Worm (Caenorhabditis elegans) whole organism, midembryonic: ENCODE data around the gene ZK402.5.
A peak's percentile ranks its signal among the peaks of the same experiment; 100 is the strongest.

Experiments used
- T22C8.4 ChIP-seq: fragments of 200-800 bp; sonication (Bioruptor generic); IDR thresholded peaks from 2 replicates; pipeline ENCODE4 v1.3.6; 2022; ENCODE audit warnings: missing genetic modification characterization, missing compliant biosample characterization
- cog-1 ChIP-seq: sonication (generic microtip); optimal IDR thresholded peaks from 2 replicates; lab custom pipeline; 2016; ENCODE audit warnings: missing genetic modification characterization, missing compliant biosample characterization
- flt-1 ChIP-seq: fragments of 200-800 bp; sonication (Bioruptor generic); IDR thresholded peaks from 2 replicates; pipeline ENCODE4 v1.3.6; 2022; ENCODE audit warnings: missing genetic modification characterization, missing compliant biosample characterization
- klf-2 ChIP-seq: fragments of 200-800 bp; sonication (Bioruptor generic); conservative IDR thresholded peaks from 2 replicates; pipeline ENCODE4 v1.3.6; 2022; ENCODE audit warnings: missing genetic modification reagents, missing genetic modification characterization, missing compliant biosample characterization
- med-1 ChIP-seq: sonication (generic microtip); optimal IDR thresholded peaks from 2 replicates; lab custom pipeline; 2017; ENCODE audit warnings: missing genetic modification characterization, mild to moderate bottlenecking, missing compliant biosample characterization, antibody characterized with exemption, missing genetic modification reagents; ENCODE audit not compliant: insufficient read depth
- ref-1 ChIP-seq: fragments of 200-800 bp; sonication (Bioruptor generic); conservative IDR thresholded peaks from 2 replicates; pipeline ENCODE4 v1.3.6; 2022; ENCODE audit warnings: missing genetic modification reagents, missing genetic modification characterization, missing compliant biosample characterization
- tab-1 ChIP-seq: fragments of 200-800 bp; sonication (Bioruptor generic); IDR thresholded peaks from 2 replicates; pipeline ENCODE4 v1.3.6; 2022; ENCODE audit warnings: missing genetic modification characterization, missing compliant biosample characterization
- ztf-23 ChIP-seq: fragments of 200-800 bp; sonication (Bioruptor generic); IDR thresholded peaks from 2 replicates; pipeline ENCODE4 v1.3.6; 2022; ENCODE audit warnings: missing genetic modification reagents, missing genetic modification characterization, missing compliant biosample characterization
- ztf-29 ChIP-seq: fragments of 200-800 bp; sonication (Bioruptor generic); IDR thresholded peaks from 2 replicates; pipeline ENCODE4 v1.3.6; 2022; ENCODE audit warnings: missing genetic modification reagents, missing genetic modification characterization, missing compliant biosample characterization

Gene ZK402.5

DNA sequence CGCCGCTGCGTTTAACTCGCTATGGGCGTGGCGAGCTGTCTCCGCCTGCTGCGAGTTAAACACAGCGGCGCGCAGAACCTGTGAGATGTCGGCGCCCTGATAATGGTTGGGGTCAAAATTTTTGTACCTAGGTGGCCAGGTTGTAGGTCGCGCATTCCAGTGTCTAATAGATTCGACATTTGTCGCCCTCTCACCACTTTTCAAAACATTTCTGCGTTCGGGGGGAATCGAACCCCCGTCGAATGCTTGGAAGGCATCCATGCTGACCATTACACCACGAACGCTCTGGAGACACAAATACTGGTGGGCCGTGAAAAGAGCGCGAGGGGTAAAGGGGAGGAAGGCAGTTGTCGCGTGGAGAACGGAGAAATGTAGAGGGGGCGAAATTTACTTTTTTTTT lies 21.8 kb downstream of the ZK402.5 start:
- TF ChIP-seq ztf-23 (GFP tag; lab: Robert Waterston, UW) (peak; percentile 93), flt-1 (GFP tag; lab: Robert Waterston, UW) (peak; percentile 94), ref-1 (GFP tag; lab: Robert Waterston, UW) (peak; percentile 86), klf-2 (GFP tag; lab: Robert Waterston, UW) (peak; percentile 92), tab-1 (GFP tag; lab: Robert Waterston, UW) (peak; percentile 94), med-1 (GFP tag; lab: Kevin White, UChicago) (peak; percentile 59), T22C8.4 (GFP tag; lab: Robert Waterston, UW) (peak; percentile 91), ztf-29 (GFP tag; lab: Robert Waterston, UW) (peak; percentile 91), cog-1 (tag; lab: Kevin White, UChicago) (peak; percentile 81)

DNA sequence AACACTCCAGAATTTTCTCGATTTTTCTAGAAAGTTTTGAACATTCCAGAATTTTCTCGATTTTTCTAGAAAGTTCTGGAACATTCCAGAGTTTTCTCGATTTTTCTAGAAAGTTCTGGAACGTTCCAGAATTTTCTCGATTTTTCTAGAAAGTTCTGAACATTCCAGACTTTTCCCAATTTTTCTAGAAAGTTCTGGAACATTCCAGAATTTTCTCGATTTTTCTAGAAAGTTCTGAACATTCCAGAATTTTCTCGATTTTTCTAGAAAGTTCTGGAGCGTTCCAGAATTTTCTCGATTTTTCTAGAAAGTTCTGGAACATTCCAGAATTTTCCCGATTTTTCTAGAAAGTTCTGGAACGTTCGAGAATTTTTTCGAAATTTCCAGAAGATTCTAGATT lies 26.1 kb downstream of the ZK402.5 start:
- 0 out of 2 replicates have a peak, but pooled peaks have one; percentile 26 for TF ChIP-seq klf-2 (GFP tag; lab: Robert Waterston, UW)
- TF ChIP-seq ref-1 (GFP tag; lab: Robert Waterston, UW) = peak; percentile 75
- TF ChIP-seq tab-1 (GFP tag; lab: Robert Waterston, UW) = peak; percentile 83
- peak; percentile 98 for TF ChIP-seq flt-1 (GFP tag; lab: Robert Waterston, UW)
- TF ChIP-seq T22C8.4 (GFP tag; lab: Robert Waterston, UW) = 0 out of 2 replicates have a peak, but pooled peaks have one; percentile 29
- TF ChIP-seq ztf-23 (GFP tag; lab: Robert Waterston, UW) = 0 out of 2 replicates have a peak, but pooled peaks have one; percentile 51

DNA sequence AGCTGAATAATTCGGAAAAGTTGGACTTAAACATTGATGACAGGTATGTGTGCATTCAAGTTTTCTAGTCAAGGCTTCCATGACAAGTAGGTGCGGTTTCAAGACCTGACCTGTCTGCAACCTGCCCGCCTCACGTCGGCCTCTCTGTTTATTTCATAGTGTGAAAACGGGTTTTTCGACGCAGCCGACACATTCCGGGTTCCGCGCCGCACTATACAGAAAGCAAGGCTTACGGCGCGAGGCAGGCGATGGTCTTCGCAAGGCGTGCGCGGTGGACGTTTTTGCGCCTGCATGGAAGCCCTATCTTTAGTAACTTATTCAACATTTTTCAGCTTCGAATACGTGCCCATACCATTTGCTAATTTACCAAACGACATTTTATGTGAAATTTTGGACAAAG lies 28.7 kb downstream of the ZK402.5 start:
- TF ChIP-seq tab-1 (GFP tag; lab: Robert Waterston, UW) = no peak
- TF ChIP-seq ztf-23 (GFP tag; lab: Robert Waterston, UW) = no peak
- no peak for TF ChIP-seq cog-1 (tag; lab: Kevin White, UChicago)
- TF ChIP-seq ref-1 (GFP tag; lab: Robert Waterston, UW) = no peak
- no peak for TF ChIP-seq med-1 (GFP tag; lab: Kevin White, UChicago)
- no peak for TF ChIP-seq klf-2 (GFP tag; lab: Robert Waterston, UW)
- no peak for TF ChIP-seq flt-1 (GFP tag; lab: Robert Waterston, UW)
- TF ChIP-seq T22C8.4 (GFP tag; lab: Robert Waterston, UW) = no peak
- no peak for TF ChIP-seq ztf-29 (GFP tag; lab: Robert Waterston, UW)

DNA sequence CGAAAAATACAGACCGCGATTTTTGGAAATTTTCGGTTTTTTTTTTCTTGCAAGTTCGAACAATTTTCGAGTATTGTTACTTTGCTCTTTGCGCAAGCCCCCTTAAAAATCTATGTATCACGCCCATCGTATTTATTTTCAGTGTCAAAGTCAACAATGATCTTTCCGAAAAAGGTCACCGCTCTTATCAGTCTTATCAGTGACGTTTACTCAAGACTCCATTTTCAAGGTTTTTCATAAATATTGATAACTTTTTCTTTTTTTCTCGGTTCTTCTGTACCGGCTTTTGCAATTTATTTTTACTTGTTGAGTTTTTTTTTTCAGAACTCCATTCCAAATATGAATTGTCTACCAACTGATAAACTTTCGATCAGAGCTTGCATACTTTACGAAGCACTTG lies 29.5 kb downstream of the ZK402.5 start, which contains the start of gene fbxa-190:
TSS of gene fbxa-190 (plus strand) at position 325 of the 400 bp plus-strand sequence.
- TF ChIP-seq T22C8.4 (GFP tag; lab: Robert Waterston, UW) = no peak
- TF ChIP-seq klf-2 (GFP tag; lab: Robert Waterston, UW) = no peak
- no peak for TF ChIP-seq cog-1 (tag; lab: Kevin White, UChicago)
- TF ChIP-seq ztf-29 (GFP tag; lab: Robert Waterston, UW) = no peak
- TF ChIP-seq ref-1 (GFP tag; lab: Robert Waterston, UW) = no peak
- TF ChIP-seq flt-1 (GFP tag; lab: Robert Waterston, UW) = no peak

DNA sequence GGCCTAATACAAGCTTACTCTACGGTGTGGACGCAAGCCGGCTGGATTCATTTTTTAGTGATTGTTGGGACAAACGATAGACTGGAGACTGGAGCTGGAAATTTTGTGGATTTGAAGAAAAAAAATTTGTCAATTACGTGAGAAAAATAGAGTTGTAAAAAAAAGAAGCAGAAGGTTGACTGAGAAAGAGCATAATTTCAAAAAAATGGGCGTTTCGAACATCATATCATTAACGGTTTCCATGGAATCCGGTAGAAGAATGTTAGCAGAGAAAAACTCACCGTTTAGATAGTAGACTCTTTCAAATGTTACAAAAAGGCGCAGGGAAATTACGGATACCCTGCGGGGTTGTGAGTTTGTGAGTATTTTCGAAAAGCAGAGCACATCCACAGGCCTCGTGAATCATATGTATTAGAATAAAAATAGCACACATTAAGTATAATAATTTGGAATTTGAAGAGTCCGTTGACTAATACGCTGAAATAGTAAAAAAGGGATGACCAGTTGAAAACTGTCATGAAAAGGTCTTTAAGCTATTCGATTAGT lies 30.4 kb downstream of the ZK402.5 start, which contains the start of gene F56C3.7:
TSS of gene F56C3.7 (minus strand) at position 51 of the 546 bp plus-strand sequence.
- no peak for TF ChIP-seq med-1 (GFP tag; lab: Kevin White, UChicago)
- TF ChIP-seq ref-1 (GFP tag; lab: Robert Waterston, UW) = no peak
- TF ChIP-seq klf-2 (GFP tag; lab: Robert Waterston, UW) = no peak
- TF ChIP-seq ztf-23 (GFP tag; lab: Robert Waterston, UW) = no peak
- TF ChIP-seq T22C8.4 (GFP tag; lab: Robert Waterston, UW) = no peak
- TF ChIP-seq flt-1 (GFP tag; lab: Robert Waterston, UW) = no peak
- TF ChIP-seq ztf-29 (GFP tag; lab: Robert Waterston, UW) = no peak
- no peak for TF ChIP-seq cog-1 (tag; lab: Kevin White, UChicago)
- no peak for TF ChIP-seq tab-1 (GFP tag; lab: Robert Waterston, UW)

DNA sequence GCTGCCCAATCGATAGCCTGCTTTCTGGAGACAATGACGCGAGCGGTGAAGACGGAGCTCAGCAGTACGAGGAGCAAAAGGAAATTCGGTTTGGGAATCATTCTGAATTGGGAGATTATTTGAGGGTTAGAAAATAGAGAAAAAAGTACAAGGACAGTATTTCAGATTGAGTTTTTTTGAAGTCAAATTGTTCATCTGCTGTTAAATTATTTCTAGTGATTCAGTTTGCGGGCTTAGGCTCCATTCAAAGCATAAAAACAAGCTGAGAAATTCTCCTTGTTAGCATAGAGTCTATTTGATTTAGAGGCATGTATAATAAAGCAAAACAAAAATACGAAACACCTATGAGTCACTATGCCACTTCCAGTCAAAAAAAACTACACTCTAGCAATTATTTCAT lies 33.7 kb downstream of the ZK402.5 start, which contains the start of gene dgn-2:
TSS of gene dgn-2 (minus strand) at position 101 of the 400 bp plus-strand sequence.
- TF ChIP-seq T22C8.4 (GFP tag; lab: Robert Waterston, UW) (no peak), cog-1 (tag; lab: Kevin White, UChicago) (no peak), ztf-29 (GFP tag; lab: Robert Waterston, UW) (no peak), flt-1 (GFP tag; lab: Robert Waterston, UW) (no peak), klf-2 (GFP tag; lab: Robert Waterston, UW) (no peak), tab-1 (GFP tag; lab: Robert Waterston, UW) (no peak), med-1 (GFP tag; lab: Kevin White, UChicago) (no peak), ref-1 (GFP tag; lab: Robert Waterston, UW) (no peak), ztf-23 (GFP tag; lab: Robert Waterston, UW) (no peak)

DNA sequence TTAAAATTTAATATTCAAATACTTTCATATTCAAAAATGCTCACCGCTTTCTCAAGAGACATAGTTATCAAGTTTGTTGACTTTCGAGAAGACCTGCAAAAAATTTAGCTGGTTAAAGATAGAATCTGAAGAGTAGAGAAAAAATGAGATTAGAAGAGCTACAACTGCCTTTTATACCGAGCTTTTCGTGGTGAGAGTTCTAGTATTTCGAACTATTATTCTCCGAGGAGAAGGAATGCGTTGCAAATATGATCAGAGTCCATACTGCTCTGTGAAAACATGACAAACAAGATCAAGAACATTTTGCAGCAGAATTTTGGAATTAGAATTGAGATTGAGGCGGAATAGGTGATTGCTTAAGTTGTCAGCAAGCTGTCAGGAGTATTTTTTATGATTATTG lies 40.5 kb downstream of the ZK402.5 start, which contains the start of gene F56C3.4:
TSS of gene F56C3.4 (minus strand) at position 101 of the 400 bp plus-strand sequence.
- TF ChIP-seq flt-1 (GFP tag; lab: Robert Waterston, UW) (no peak), klf-2 (GFP tag; lab: Robert Waterston, UW) (no peak), cog-1 (tag; lab: Kevin White, UChicago) (no peak), tab-1 (GFP tag; lab: Robert Waterston, UW) (no peak), ref-1 (GFP tag; lab: Robert Waterston, UW) (no peak), ztf-23 (GFP tag; lab: Robert Waterston, UW) (no peak), T22C8.4 (GFP tag; lab: Robert Waterston, UW) (no peak), ztf-29 (GFP tag; lab: Robert Waterston, UW) (no peak)

DNA sequence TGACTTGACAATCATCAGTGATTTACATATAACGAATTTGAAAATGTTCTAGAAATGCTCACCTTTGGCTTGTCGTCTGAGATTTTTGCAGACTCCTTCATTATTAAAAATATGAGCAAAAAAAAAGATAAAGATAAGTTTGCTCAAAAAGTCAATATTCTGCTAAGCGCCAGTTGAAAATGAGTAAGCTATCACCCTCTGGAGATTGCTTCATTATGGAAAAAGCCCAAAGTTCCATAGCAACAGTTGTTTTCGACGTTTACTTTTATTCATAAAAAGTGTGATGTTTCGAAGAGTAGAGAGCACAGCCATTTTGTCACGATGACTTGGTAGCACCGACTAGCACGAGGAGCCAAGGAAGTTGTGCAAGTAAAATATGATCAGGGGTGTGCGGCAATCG lies 42.9 kb downstream of the ZK402.5 start, which contains the start of gene F56C3.3:
TSS of gene F56C3.3 (minus strand) at position 101 of the 400 bp plus-strand sequence.
- no peak for TF ChIP-seq tab-1 (GFP tag; lab: Robert Waterston, UW)
- no peak for TF ChIP-seq T22C8.4 (GFP tag; lab: Robert Waterston, UW)
- no peak for TF ChIP-seq med-1 (GFP tag; lab: Kevin White, UChicago)
- TF ChIP-seq flt-1 (GFP tag; lab: Robert Waterston, UW) = no peak
- no peak for TF ChIP-seq ref-1 (GFP tag; lab: Robert Waterston, UW)
- TF ChIP-seq ztf-29 (GFP tag; lab: Robert Waterston, UW) = no peak
